Fruit fly (Drosophila melanogaster): ENCODE measurements around the gene Apc2.

The Apc2 gene

DNA sequence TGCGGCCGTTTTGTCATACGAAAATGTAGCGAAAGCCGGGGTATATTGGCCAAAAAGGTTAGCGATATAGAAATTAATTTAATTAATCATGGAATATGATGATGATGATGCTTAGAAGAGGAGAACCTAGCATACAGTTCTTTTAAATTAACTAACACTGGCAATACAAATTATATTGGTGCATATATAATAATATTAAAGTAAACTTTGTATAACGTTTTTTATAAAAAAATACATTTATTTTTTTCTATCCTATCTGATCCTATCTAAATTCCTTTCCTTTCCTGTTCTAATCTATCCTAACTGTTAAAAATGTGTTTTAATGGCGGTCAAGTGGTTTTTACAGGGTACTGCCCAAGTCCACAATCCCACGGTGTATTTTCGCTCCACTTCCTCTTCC lies 42.2 kb downstream of the Apc2 start:
- TF ChIP-seq CG8478 (optimal IDR thresholded peaks at IDR 0.05) (no peak), CTCF (optimal IDR thresholded peaks at IDR 0.05) (no peak)

DNA sequence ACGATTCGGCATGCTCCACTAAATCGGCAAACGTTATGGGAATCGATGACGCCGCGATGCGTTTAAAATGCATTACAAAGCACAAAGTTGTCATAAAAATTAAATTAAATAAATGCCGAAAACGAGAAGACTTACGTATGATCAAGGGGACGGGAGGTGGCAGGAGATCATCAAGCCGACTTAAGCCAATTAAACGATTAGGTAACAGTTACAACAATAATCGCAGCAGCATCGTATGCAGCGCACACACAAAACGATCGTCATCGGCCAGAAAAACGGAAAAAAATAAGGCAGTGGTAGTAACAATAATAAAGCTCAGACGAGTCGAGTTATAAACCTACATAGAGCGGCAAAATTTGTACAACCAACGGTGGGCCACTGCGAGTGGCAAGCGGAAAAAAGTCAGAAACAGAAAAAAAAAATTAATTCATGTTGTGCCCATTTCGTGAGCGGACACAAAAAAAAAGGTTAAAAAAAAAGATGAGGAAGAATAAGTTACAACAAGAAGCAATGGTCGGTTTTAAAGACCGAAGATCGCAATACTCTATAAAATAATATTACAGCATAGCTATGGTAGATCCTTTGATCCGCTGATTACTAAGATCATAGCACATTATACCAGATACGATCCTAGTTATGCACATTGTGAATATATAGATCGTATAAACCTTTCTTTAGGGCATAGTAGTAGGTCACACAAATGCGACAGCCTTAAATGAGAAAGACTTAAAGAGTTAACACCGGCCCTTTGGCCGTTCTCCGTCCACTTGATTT lies 42.8 kb downstream of the Apc2 start:
- TF ChIP-seq CTCF (optimal IDR thresholded peaks at IDR 0.05) = no peak
- TF ChIP-seq CG8478 (optimal IDR thresholded peaks at IDR 0.05) = no peak

DNA sequence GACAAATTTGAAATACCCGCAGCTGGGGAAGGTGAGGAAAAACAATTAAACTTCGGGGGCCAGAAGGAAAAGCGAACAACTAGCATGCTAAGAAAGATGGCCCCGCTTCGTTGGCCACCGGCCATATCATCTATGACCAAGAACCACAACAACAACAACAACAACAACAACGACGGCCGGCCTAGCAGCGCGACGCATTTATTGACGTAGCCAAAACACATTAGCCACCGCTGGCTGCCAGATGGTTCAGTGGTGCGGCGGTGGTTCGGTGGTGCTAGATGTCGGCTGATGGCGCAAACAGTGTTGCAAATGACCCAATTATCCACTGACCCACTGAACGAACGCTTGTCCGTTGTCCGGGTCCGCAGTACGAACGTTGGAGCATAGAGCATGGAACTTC lies 49.9 kb downstream of the Apc2 start:
- TF ChIP-seq CG8478 (optimal IDR thresholded peaks at IDR 0.05) (no peak), CTCF (optimal IDR thresholded peaks at IDR 0.05) (no peak)

DNA sequence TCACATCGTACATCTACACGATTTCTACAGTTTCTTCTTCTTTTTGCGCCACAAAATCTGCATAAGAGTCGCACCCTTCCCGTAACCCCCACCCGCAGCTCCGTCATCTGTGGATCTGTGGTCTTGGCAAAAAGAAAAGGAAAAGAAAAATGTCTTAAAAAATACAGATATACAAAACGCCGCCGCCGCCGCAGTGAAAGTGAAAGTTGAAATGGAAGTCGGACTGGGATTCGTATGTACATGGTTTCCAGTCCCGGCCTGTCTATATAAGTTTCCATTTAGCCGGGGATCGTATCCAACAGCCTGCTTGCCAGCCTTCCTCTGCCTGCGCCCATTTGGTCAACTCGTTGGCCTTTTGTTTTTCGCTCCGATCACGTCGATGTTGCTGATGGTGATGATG lies 52.3 kb downstream of the Apc2 start:
- TF ChIP-seq CTCF (optimal IDR thresholded peaks at IDR 0.05) = no peak
- TF ChIP-seq CG8478 (optimal IDR thresholded peaks at IDR 0.05) = no peak

Measured in S2 (cell line).